Fruit fly (Drosophila melanogaster) whole organism, prepupa: Measurements from ENCODE around the gene Cby.

Source experiments
- Blimp-1 ChIP-seq: fragments of 200-800 bp; sonication (Bioruptor generic); optimal IDR thresholded peaks from 3 replicates; lab custom pipeline; 2017; ENCODE audit warnings: missing biosample characterization, missing genetic modification characterization, mild to moderate bottlenecking, moderate library complexity, missing genetic modification reagents
- CG32006 ChIP-seq: fragments of 200-800 bp; sonication (Bioruptor generic); optimal IDR thresholded peaks from 3 replicates; lab custom pipeline; 2017; ENCODE audit warnings: missing biosample characterization, mild to moderate bottlenecking, missing genetic modification characterization
- CG6792 ChIP-seq: fragments of 200-800 bp; sonication (Bioruptor generic); optimal IDR thresholded peaks from 3 replicates; lab custom pipeline; 2016; ENCODE audit warnings: missing biosample characterization, missing genetic modification characterization
- CG8632 ChIP-seq: fragments of 200-800 bp; sonication (Bioruptor generic); optimal IDR thresholded peaks from 3 replicates; lab custom pipeline; 2016; ENCODE audit warnings: missing biosample characterization, missing genetic modification characterization
- Eip75B ChIP-seq: fragments of 200-800 bp; sonication (Bioruptor generic); optimal IDR thresholded peaks from 3 replicates; lab custom pipeline; 2016; ENCODE audit warnings: missing biosample characterization, missing genetic modification characterization
- Ets96B ChIP-seq: fragments of 200-800 bp; optimal IDR thresholded peaks from 2 replicates; lab custom pipeline; 2019; ENCODE audit warnings: missing biosample characterization, mild to moderate bottlenecking, missing genetic modification characterization, moderate library complexity
- Gug ChIP-seq: fragments of 200-800 bp; sonication (Bioruptor generic); IDR thresholded peaks from 2 replicates; pipeline ENCODE4 v1.3.6; 2022; ENCODE audit warnings: missing biosample characterization, missing genetic modification characterization
- Smox ChIP-seq: fragments of 200-800 bp; sonication (Bioruptor generic); optimal IDR thresholded peaks from 3 replicates; lab custom pipeline; 2016; ENCODE audit warnings: missing biosample characterization, missing genetic modification characterization
- Sox102F ChIP-seq: fragments of 200-800 bp; sonication (Bioruptor generic); optimal IDR thresholded peaks from 2 replicates; lab custom pipeline; 2016; ENCODE audit warnings: missing biosample characterization, mild to moderate bottlenecking, missing genetic modification characterization
- spab ChIP-seq: fragments of 200-800 bp; sonication (Bioruptor generic); optimal IDR thresholded peaks from 2 replicates; lab custom pipeline; 2017; ENCODE audit warnings: missing biosample characterization, mild to moderate bottlenecking, missing genetic modification characterization, missing genetic modification reagents

dm6 chr3R:21843665-21844064 lies 24.1 kb upstream of the Cby start, which contains the start of gene Gr93b:
- TF ChIP-seq Blimp-1 (no peak), CG8632 (GFP tag; lab: Kevin White, UChicago) (no peak), Eip75B (no peak), spab (GFP tag; lab: Kevin White, UChicago) (no peak), Ets96B (no peak), Gug (no peak), CG32006 (GFP tag; lab: Kevin White, UChicago) (no peak), CG6792 (GFP tag; lab: Kevin White, UChicago) (no peak), Smox (GFP tag; lab: Kevin White, UChicago) (no peak), Sox102F (GFP tag; lab: Kevin White, UChicago) (no peak)
